Worm (Caenorhabditis elegans): ENCODE data around the gene epg-5.

- TF ChIP-seq flt-1 (GFP tag; IDR thresholded peaks at IDR 0.05), result no peak
- no peak for TF ChIP-seq hmg-4 (GFP tag; optimal IDR thresholded peaks at IDR 0.05)
- no peak for TF ChIP-seq ceh-13 (GFP tag; optimal IDR thresholded peaks at IDR 0.05)
Measured at ce11 chrII:6575647-6576046, 33.5 kb downstream of the epg-5 start, which contains the start of gene sra-29.
